Worm (Caenorhabditis elegans) whole organism, late embryonic: ENCODE measurements around the gene B0244.10.

ENCODE experiments used
- C08G9.2 ChIP-seq: sonication (generic microtip); optimal IDR thresholded peaks from 2 replicates; lab custom pipeline; 2016; ENCODE audit warnings: mild to moderate bottlenecking, missing genetic modification characterization, moderate library complexity, missing compliant biosample characterization
- C38D4.7 ChIP-seq: fragments of 200-800 bp; sonication (Bioruptor generic); optimal IDR thresholded peaks from 2 replicates; lab custom pipeline; 2018; ENCODE audit warnings: mild to moderate bottlenecking, missing genetic modification characterization, moderate library complexity, missing compliant biosample characterization
- F13H6.1 ChIP-seq: sonication (generic microtip); optimal IDR thresholded peaks from 2 replicates; lab custom pipeline; 2016; ENCODE audit warnings: missing genetic modification characterization, missing compliant biosample characterization
- K02D7.2 ChIP-seq: sonication (generic microtip); optimal IDR thresholded peaks from 2 replicates; lab custom pipeline; 2017; ENCODE audit warnings: mild to moderate bottlenecking, missing genetic modification characterization, missing compliant biosample characterization
- K09A11.1 ChIP-seq: sonication (generic microtip); optimal IDR thresholded peaks from 2 replicates; lab custom pipeline; 2017; ENCODE audit warnings: antibody characterized with exemption, mild to moderate bottlenecking, missing genetic modification characterization, missing compliant biosample characterization; ENCODE audit not compliant: insufficient read depth
- Y22D7AL.16 ChIP-seq: sonication (generic microtip); optimal IDR thresholded peaks from 2 replicates; lab custom pipeline; 2016; ENCODE audit warnings: missing genetic modification characterization, missing compliant biosample characterization
- ceh-18 ChIP-seq: sonication (generic microtip); optimal IDR thresholded peaks from 2 replicates; lab custom pipeline; 2016; ENCODE audit warnings: missing genetic modification characterization, missing compliant biosample characterization
- ceh-19 ChIP-seq: fragments of 200-800 bp; sonication (Bioruptor generic); optimal IDR thresholded peaks from 2 replicates; lab custom pipeline; 2018; ENCODE audit warnings: mild to moderate bottlenecking, missing genetic modification characterization, missing compliant biosample characterization
- ceh-2 ChIP-seq: sonication (generic microtip); optimal IDR thresholded peaks from 2 replicates; lab custom pipeline; 2016; ENCODE audit warnings: missing genotype, missing genetic modification characterization, missing compliant biosample characterization
- ceh-22 ChIP-seq: sonication (generic microtip); optimal IDR thresholded peaks from 2 replicates; lab custom pipeline; 2017; ENCODE audit warnings: missing biosample characterization, missing genetic modification characterization
- ceh-24 ChIP-seq: sonication (generic microtip); optimal IDR thresholded peaks from 2 replicates; lab custom pipeline; 2016; ENCODE audit warnings: mild to moderate bottlenecking, missing genetic modification characterization, missing compliant biosample characterization
- ceh-34 ChIP-seq: sonication (generic microtip); optimal IDR thresholded peaks from 2 replicates; lab custom pipeline; 2016; ENCODE audit warnings: mild to moderate bottlenecking, missing genetic modification characterization, missing compliant biosample characterization
- ceh-45 ChIP-seq: fragments of 200-800 bp; sonication (Bioruptor generic); IDR thresholded peaks from 2 replicates; pipeline ENCODE4 v1.3.6; 2022; ENCODE audit warnings: missing genetic modification reagents, missing genetic modification characterization, missing compliant biosample characterization
- ceh-48 ChIP-seq: sonication (generic microtip); optimal IDR thresholded peaks from 2 replicates; lab custom pipeline; 2016; ENCODE audit warnings: missing genetic modification characterization, inconsistent platforms, missing compliant biosample characterization
- ceh-6 ChIP-seq: fragments of 200-800 bp; sonication (Bioruptor generic); optimal IDR thresholded peaks from 2 replicates; lab custom pipeline; 2018; ENCODE audit warnings: mild to moderate bottlenecking, missing genetic modification characterization, missing compliant biosample characterization
- ceh-9 ChIP-seq: sonication (generic microtip); optimal IDR thresholded peaks from 2 replicates; lab custom pipeline; 2016; ENCODE audit warnings: mild to moderate bottlenecking, missing genetic modification characterization, inconsistent platforms, missing compliant biosample characterization
- che-1 ChIP-seq: sonication (generic microtip); optimal IDR thresholded peaks from 2 replicates; lab custom pipeline; 2016; ENCODE audit warnings: mild to moderate bottlenecking, missing genetic modification characterization, missing compliant biosample characterization
- dmd-4 ChIP-seq: sonication (generic microtip); optimal IDR thresholded peaks from 2 replicates; lab custom pipeline; 2016; ENCODE audit warnings: borderline replicate concordance, missing genetic modification characterization, missing compliant biosample characterization
- dve-1 ChIP-seq: sonication (generic microtip); optimal IDR thresholded peaks from 2 replicates; lab custom pipeline; 2017; ENCODE audit warnings: antibody characterized with exemption, mild to moderate bottlenecking, missing genetic modification characterization, missing compliant biosample characterization
- elt-2 ChIP-seq: sonication (generic microtip); optimal IDR thresholded peaks from 2 replicates; lab custom pipeline; 2016; ENCODE audit warnings: missing genetic modification reagents, missing genetic modification characterization, missing compliant biosample characterization
- elt-4 ChIP-seq: sonication (generic microtip); optimal IDR thresholded peaks from 2 replicates; lab custom pipeline; 2016; ENCODE audit warnings: missing genetic modification characterization, missing compliant biosample characterization
- ets-4 ChIP-seq: sonication (generic microtip); optimal IDR thresholded peaks from 2 replicates; lab custom pipeline; 2016; ENCODE audit warnings: missing genetic modification characterization, missing compliant biosample characterization
- fkh-6 ChIP-seq: sonication (generic microtip); optimal IDR thresholded peaks from 2 replicates; lab custom pipeline; 2016; ENCODE audit warnings: missing genetic modification characterization, missing compliant biosample characterization
- hlh-13 ChIP-seq: fragments of 200-800 bp; sonication (Bioruptor generic); optimal IDR thresholded peaks from 2 replicates; lab custom pipeline; 2018; ENCODE audit warnings: mild to moderate bottlenecking, missing genetic modification characterization, missing compliant biosample characterization
- hlh-15 ChIP-seq: sonication (generic microtip); optimal IDR thresholded peaks from 2 replicates; lab custom pipeline; 2016; ENCODE audit warnings: missing genetic modification characterization, missing compliant biosample characterization
- hlh-6 ChIP-seq: sonication (generic microtip); optimal IDR thresholded peaks from 2 replicates; lab custom pipeline; 2016; ENCODE audit warnings: missing genotype, missing genetic modification characterization, missing compliant biosample characterization
- lim-6 ChIP-seq: sonication (generic microtip); optimal IDR thresholded peaks from 2 replicates; lab custom pipeline; 2016; ENCODE audit warnings: missing genetic modification characterization, missing compliant biosample characterization
- nfya-1 ChIP-seq: sonication (generic microtip); optimal IDR thresholded peaks from 2 replicates; lab custom pipeline; 2017; ENCODE audit warnings: missing genetic modification characterization, mild to moderate bottlenecking, missing compliant biosample characterization, antibody characterized with exemption, moderate library complexity
- nhr-11 ChIP-seq: fragments of 150-350 bp; optimal IDR thresholded peaks from 2 replicates; lab custom pipeline; 2014; ENCODE audit warnings: missing biosample characterization, missing genetic modification characterization
- nhr-232 ChIP-seq: sonication (generic microtip); optimal IDR thresholded peaks from 2 replicates; lab custom pipeline; 2016; ENCODE audit warnings: missing genetic modification characterization, missing compliant biosample characterization
- odd-2 ChIP-seq: sonication (generic microtip); optimal IDR thresholded peaks from 2 replicates; lab custom pipeline; 2017; ENCODE audit warnings: antibody characterized with exemption, mild to moderate bottlenecking, missing genetic modification characterization, missing compliant biosample characterization
- pax-1 ChIP-seq: fragments of 150-350 bp; optimal IDR thresholded peaks from 2 replicates; lab custom pipeline; 2014; ENCODE audit warnings: missing biosample characterization, missing genetic modification characterization
- pha-2 ChIP-seq: sonication (generic microtip); optimal IDR thresholded peaks from 2 replicates; lab custom pipeline; 2017; ENCODE audit warnings: mild to moderate bottlenecking, missing genetic modification characterization, missing compliant biosample characterization
- pqm-1 ChIP-seq: sonication (generic microtip); optimal IDR thresholded peaks from 2 replicates; lab custom pipeline; 2016; ENCODE audit warnings: missing genetic modification characterization, missing compliant biosample characterization
- ref-2 ChIP-seq: sonication (generic microtip); optimal IDR thresholded peaks from 2 replicates; lab custom pipeline; 2016; ENCODE audit warnings: missing genetic modification characterization, missing compliant biosample characterization
- rnt-1 ChIP-seq: sonication (generic microtip); optimal IDR thresholded peaks from 2 replicates; lab custom pipeline; 2016; ENCODE audit warnings: missing genetic modification characterization, missing compliant biosample characterization
- sdc-2 ChIP-seq: sonication (generic microtip); optimal IDR thresholded peaks from 2 replicates; lab custom pipeline; 2016; ENCODE audit warnings: missing genotype, missing genetic modification characterization, missing compliant biosample characterization
- sox-2 ChIP-seq: fragments of 200-800 bp; sonication (Bioruptor generic); IDR thresholded peaks from 2 replicates; pipeline ENCODE4 v1.3.6; 2022; ENCODE audit warnings: missing genetic modification reagents, missing genetic modification characterization, missing compliant biosample characterization
- syd-9 ChIP-seq: sonication (generic microtip); optimal IDR thresholded peaks from 2 replicates; lab custom pipeline; 2016; ENCODE audit warnings: mild to moderate bottlenecking, missing genetic modification characterization, moderate library complexity, missing compliant biosample characterization
- tbx-7 ChIP-seq: sonication (generic microtip); optimal IDR thresholded peaks from 2 replicates; lab custom pipeline; 2016; ENCODE audit warnings: missing genotype, missing genetic modification characterization, missing compliant biosample characterization
- unc-86 ChIP-seq: sonication (generic microtip); optimal IDR thresholded peaks from 2 replicates; lab custom pipeline; 2016; ENCODE audit warnings: missing genetic modification characterization, missing compliant biosample characterization
- ztf-16 ChIP-seq: sonication (generic microtip); optimal IDR thresholded peaks from 2 replicates; lab custom pipeline; 2017; ENCODE audit warnings: missing genetic modification characterization, missing compliant biosample characterization

Gene B0244.10

ce11 chrIII:5711881-5712643 is 22.9 kb upstream of the B0244.10 start:
- TF ChIP-seq tbx-7 (tag; lab: Kevin White, UChicago) (no peak), lim-6 (no peak), ceh-24 (no peak)

- no peak for TF ChIP-seq hlh-6
- no peak for TF ChIP-seq pax-1 (tag; lab: Kevin White, UChicago)
- TF ChIP-seq K09A11.1 (tag; lab: Kevin White, UChicago) = no peak
- no peak for TF ChIP-seq dve-1
- no peak for TF ChIP-seq pqm-1 (tag; lab: Kevin White, UChicago)
- TF ChIP-seq Y22D7AL.16 (tag; lab: Kevin White, UChicago) = no peak
These were observed 20.6 kb upstream of the B0244.10 start, which contains the start of gene arf-1 for ce11 chrIII:5714230-5714983. Gene arf-1 (plus strand): TSS chrIII:5714886.

- no peak for TF ChIP-seq sox-2 (GFP tag; lab: Robert Waterston, UW)
- no peak for TF ChIP-seq ceh-19 (GFP tag; lab: Kevin White, UChicago)
- TF ChIP-seq K02D7.2 (tag; lab: Kevin White, UChicago) = no peak
- no peak for TF ChIP-seq fkh-6 (tag; lab: Kevin White, UChicago)
- TF ChIP-seq C08G9.2 (tag; lab: Kevin White, UChicago) = no peak
- no peak for TF ChIP-seq elt-2 (tag; lab: Kevin White, UChicago)
- no peak for TF ChIP-seq ceh-34 (tag; lab: Kevin White, UChicago)
- TF ChIP-seq pha-2 (tag; lab: Kevin White, UChicago) = no peak
- TF ChIP-seq ceh-48 (tag; lab: Kevin White, UChicago) = no peak
- no peak for TF ChIP-seq tbx-7 (tag; lab: Kevin White, UChicago)
- no peak for TF ChIP-seq C38D4.7 (GFP tag; lab: Kevin White, UChicago)
- TF ChIP-seq che-1 (tag; lab: Kevin White, UChicago) = no peak
- TF ChIP-seq ets-4 (tag; lab: Kevin White, UChicago) = no peak
- TF ChIP-seq rnt-1 (tag; lab: Kevin White, UChicago) = no peak
- no peak for TF ChIP-seq sdc-2 (tag; lab: Kevin White, UChicago)
- no peak for TF ChIP-seq pax-1 (tag; lab: Kevin White, UChicago)
- TF ChIP-seq elt-4 (tag; lab: Kevin White, UChicago) = no peak
- TF ChIP-seq hlh-13 (GFP tag; lab: Kevin White, UChicago) = no peak
- TF ChIP-seq, all 69 proteins: peak for 0
These were observed 19.9 kb upstream of the B0244.10 start for ce11 chrIII:5714984-5715454.

- no peak for TF ChIP-seq odd-2 (tag; lab: Kevin White, UChicago)
- peak; percentile 79 for TF ChIP-seq ets-4 (tag; lab: Kevin White, UChicago)
- peak; percentile 61 for TF ChIP-seq hlh-6
- TF ChIP-seq tbx-7 (tag; lab: Kevin White, UChicago) = peak; percentile 22
- no peak for TF ChIP-seq hlh-15 (tag; lab: Kevin White, UChicago)
- peak; percentile 77 for TF ChIP-seq ref-2 (tag; lab: Kevin White, UChicago)
- no peak for TF ChIP-seq nhr-11
- TF ChIP-seq ceh-45 (GFP tag; lab: Robert Waterston, UW) = 0 out of 2 replicates have a peak, but pooled peaks have one; percentile 13
- peak; percentile 17 for TF ChIP-seq F13H6.1 (tag; lab: Kevin White, UChicago)
- peak; percentile 70 for TF ChIP-seq rnt-1 (tag; lab: Kevin White, UChicago)
- TF ChIP-seq dmd-4 = no peak
- peak; percentile 12 for TF ChIP-seq lim-6
- TF ChIP-seq dve-1 = peak; percentile 24
- peak; percentile 26 for TF ChIP-seq ceh-19 (GFP tag; lab: Kevin White, UChicago)
- no peak for TF ChIP-seq ceh-9
- TF ChIP-seq ceh-2 (tag; lab: Kevin White, UChicago) = peak; percentile 36
- no peak for TF ChIP-seq nhr-232 (tag; lab: Kevin White, UChicago)
- peak; percentile 84 for TF ChIP-seq nfya-1
- TF ChIP-seq ceh-6 (GFP tag; lab: Kevin White, UChicago) = no peak
- no peak for TF ChIP-seq ceh-24
- TF ChIP-seq ceh-18 (tag; lab: Kevin White, UChicago) = peak; percentile 40
- TF ChIP-seq K02D7.2 (tag; lab: Kevin White, UChicago) = no peak
- no peak for TF ChIP-seq K09A11.1 (tag; lab: Kevin White, UChicago)
- peak; percentile 54 for TF ChIP-seq syd-9 (tag; lab: Kevin White, UChicago)
- TF ChIP-seq ztf-16 = peak; percentile 3
- TF ChIP-seq hlh-13 (GFP tag; lab: Kevin White, UChicago) = peak; percentile 26
- TF ChIP-seq ceh-22 = peak; percentile 52
- TF ChIP-seq unc-86 = no peak
These were observed 19.5 kb upstream of the B0244.10 start for ce11 chrIII:5715467-5715866.
